Worm (Caenorhabditis elegans): Measurements from ENCODE around the gene srx-113.

The srx-113 gene

ce11 chrV:12659426-12659825, 27.5 kb upstream of the srx-113 start, which contains the start of gene ccch-3 (continued):
- TF ChIP-seq hlh-11 (tag; optimal IDR thresholded peaks at IDR 0.05) (peak; percentile 50), daf-19 (GFP tag; conservative IDR thresholded peaks at IDR 0.05) (0 out of 2 replicates have a peak, but pooled peaks have one; percentile 18), pqm-1 (tag; optimal IDR thresholded peaks at IDR 0.05) (no peak), aha-1 (tag) (no peak), nhr-28 (tag; optimal IDR thresholded peaks at IDR 0.05) (peak; percentile 56), Y5F2A.4 (GFP tag; optimal IDR thresholded peaks at IDR 0.05) (no peak), dpl-1 (GFP tag; optimal IDR thresholded peaks at IDR 0.05) (peak; percentile 70), lim-7 (GFP tag; IDR thresholded peaks at IDR 0.05) (no peak), ceh-82 (tag; optimal IDR thresholded peaks at IDR 0.05) (no peak), F44E2.7 (GFP tag; IDR thresholded peaks at IDR 0.05) (no peak), set-16 (GFP tag; IDR thresholded peaks at IDR 0.05) (no peak), unc-130 (GFP tag; optimal IDR thresholded peaks at IDR 0.05) (peak; percentile 18), ces-1 (GFP tag; optimal IDR thresholded peaks at IDR 0.05) (no peak), nhr-48 (tag; optimal IDR thresholded peaks at IDR 0.05) (no peak), lin-1 (GFP tag; IDR thresholded peaks at IDR 0.05) (no peak), nhr-237 (tag; optimal IDR thresholded peaks at IDR 0.05) (no peak), hlh-30 (tag; optimal IDR thresholded peaks at IDR 0.05; ENCODE audit: insufficient read depth) (peak; percentile 86), R02D3.7 (tag; optimal IDR thresholded peaks at IDR 0.05) (no peak), dve-1 (tag; optimal IDR thresholded peaks at IDR 0.05; ENCODE audit: insufficient read depth) (peak; percentile 77), arid-1 (GFP tag; conservative IDR thresholded peaks at IDR 0.05) (0 out of 2 replicates have a peak, but pooled peaks have one; percentile 17), ceh-62 (tag; optimal IDR thresholded peaks at IDR 0.05) (no peak), lsy-2 (tag; optimal IDR thresholded peaks at IDR 0.05) (peak in 1 of 2 experiments; percentile 86), zfp-3 (GFP tag; conservative IDR thresholded peaks at IDR 0.05) (no peak), ceh-32 (tag; optimal IDR thresholded peaks at IDR 0.05; ENCODE audit: poor library complexity) (no peak), zip-2 (tag; optimal IDR thresholded peaks at IDR 0.05) (no peak), tra-1 (GFP tag; IDR thresholded peaks at IDR 0.05) (no peak), T26A8.4 (GFP tag; IDR thresholded peaks at IDR 0.05) (no peak), lin-38 (GFP tag; IDR thresholded peaks at IDR 0.05) (peak; percentile 77), D1046.2 (GFP tag; IDR thresholded peaks at IDR 0.05) (no peak), mxl-3 (GFP tag; optimal IDR thresholded peaks at IDR 0.05) (peak; percentile 33), vab-7 (GFP tag; IDR thresholded peaks at IDR 0.05) (no peak), nhr-76 (tag; optimal IDR thresholded peaks at IDR 0.05) (no peak), ceh-28 (tag; optimal IDR thresholded peaks at IDR 0.05) (no peak), zag-1 (tag; optimal IDR thresholded peaks at IDR 0.05) (no peak), aly-2 (tag; optimal IDR thresholded peaks at IDR 0.05) (no peak), ceh-44 (GFP tag; IDR thresholded peaks at IDR 0.05) (no peak), tag-97 (GFP tag; IDR thresholded peaks at IDR 0.05) (no peak), ztf-7 (tag; optimal IDR thresholded peaks at IDR 0.05) (no peak), mdt-29 (GFP tag; IDR thresholded peaks at IDR 0.05) (no peak), snpc-1.2 (GFP tag; IDR thresholded peaks at IDR 0.05) (peak; percentile 63; the same call in 1 of the 2 replicates), mes-2 (tag; optimal IDR thresholded peaks at IDR 0.05; ENCODE audit: poor library complexity, severe bottlenecking) (peak; percentile 87), cey-2 (tag; optimal IDR thresholded peaks at IDR 0.05; ENCODE audit: borderline replicate concordance, insufficient read depth) (no peak), egl-43 (GFP tag; IDR thresholded peaks at IDR 0.05) (no peak), hmg-1.1 (GFP tag; IDR thresholded peaks at IDR 0.05) (peak; percentile 52; the same call in 1 of the 2 replicates), unc-62 (GFP tag; optimal IDR thresholded peaks at IDR 0.05 in 1 of 2) (no peak), unc-62 (tag; optimal IDR thresholded peaks at IDR 0.05) (no peak), hif-1 (tag; optimal IDR thresholded peaks at IDR 0.05) (no peak), nhr-11 (tag; optimal IDR thresholded peaks at IDR 0.05) (peak; percentile 51), spr-3 (GFP tag; optimal IDR thresholded peaks at IDR 0.05) (no peak), lin-15B (tag; optimal IDR thresholded peaks at IDR 0.05) (no peak), lin-13 (GFP tag; optimal IDR thresholded peaks at IDR 0.05) (no peak), mdl-1 (tag; optimal IDR thresholded peaks at IDR 0.05) (peak in 1 of 2 experiments; percentile 7)

Measured in whole organism, L4 larva.